Worm (Caenorhabditis elegans): ENCODE data around the gene T05G5.4.

T05G5.4 gene

ce11 chrIII:9705157-9705905 lies 43.4 kb upstream of the T05G5.4 start:
- no peak for TF ChIP-seq tra-4 (tag; optimal IDR thresholded peaks at IDR 0.05)
- no peak for TF ChIP-seq ceh-13 (GFP tag; optimal IDR thresholded peaks at IDR 0.05)
- peak; percentile 20 for TF ChIP-seq F13C5.2 (tag; optimal IDR thresholded peaks at IDR 0.05)
- TF ChIP-seq ets-7 (tag; optimal IDR thresholded peaks at IDR 0.05), result no peak
- no peak for TF ChIP-seq aly-1 (tag; optimal IDR thresholded peaks at IDR 0.05)
- no peak for TF ChIP-seq tbx-11 (GFP tag; IDR thresholded peaks at IDR 0.05)
- TF ChIP-seq hmbx-1 (tag; optimal IDR thresholded peaks at IDR 0.05), result no peak
- peak; percentile 60 for TF ChIP-seq hmg-4 (GFP tag; optimal IDR thresholded peaks at IDR 0.05)
- TF ChIP-seq sea-1 (GFP tag; conservative IDR thresholded peaks at IDR 0.05), result no peak
- TF ChIP-seq ceh-36 (tag; optimal IDR thresholded peaks at IDR 0.05), result no peak
- TF ChIP-seq B0310.2 (tag; optimal IDR thresholded peaks at IDR 0.05), result no peak
- no peak for TF ChIP-seq flt-1 (GFP tag; IDR thresholded peaks at IDR 0.05)
- TF ChIP-seq ama-1 (optimal IDR thresholded peaks at IDR 0.05), result no peak
- TF ChIP-seq scrt-1 (GFP tag; IDR thresholded peaks at IDR 0.05), result no peak
- TF ChIP-seq hnd-1 (tag; optimal IDR thresholded peaks at IDR 0.05), result no peak
- 0 out of 2 replicates have a peak, but pooled peaks have one; percentile 25 for TF ChIP-seq tbx-37 (GFP tag; conservative IDR thresholded peaks at IDR 0.05)
- TF ChIP-seq pes-1 (GFP tag; IDR thresholded peaks at IDR 0.05), result 0 out of 2 replicates have a peak, but pooled peaks have one; percentile 39

ce11 chrIII:9711163-9711562 lies 37.6 kb upstream of the T05G5.4 start:
- TF ChIP-seq sea-1 (GFP tag; conservative IDR thresholded peaks at IDR 0.05), result no peak
- no peak for TF ChIP-seq aly-1 (tag; optimal IDR thresholded peaks at IDR 0.05)
- TF ChIP-seq tbx-11 (GFP tag; IDR thresholded peaks at IDR 0.05), result no peak
- no peak for TF ChIP-seq B0310.2 (tag; optimal IDR thresholded peaks at IDR 0.05)
- no peak for TF ChIP-seq flt-1 (GFP tag; IDR thresholded peaks at IDR 0.05)
- no peak for TF ChIP-seq ceh-36 (tag; optimal IDR thresholded peaks at IDR 0.05)
- no peak for TF ChIP-seq F13C5.2 (tag; optimal IDR thresholded peaks at IDR 0.05)
- no peak for TF ChIP-seq ceh-13 (GFP tag; optimal IDR thresholded peaks at IDR 0.05)
- TF ChIP-seq hmbx-1 (tag; optimal IDR thresholded peaks at IDR 0.05), result no peak
- TF ChIP-seq tbx-37 (GFP tag; conservative IDR thresholded peaks at IDR 0.05), result no peak
- no peak for TF ChIP-seq tra-4 (tag; optimal IDR thresholded peaks at IDR 0.05)
- no peak for TF ChIP-seq ama-1 (optimal IDR thresholded peaks at IDR 0.05)
- no peak for TF ChIP-seq hnd-1 (tag; optimal IDR thresholded peaks at IDR 0.05)
- no peak for TF ChIP-seq ets-7 (tag; optimal IDR thresholded peaks at IDR 0.05)

ce11 chrIII:9713182-9713581 lies 35.6 kb upstream of the T05G5.4 start:
- no peak for TF ChIP-seq aly-1 (tag; optimal IDR thresholded peaks at IDR 0.05)
- TF ChIP-seq scrt-1 (GFP tag; IDR thresholded peaks at IDR 0.05), result no peak
- no peak for TF ChIP-seq hmg-4 (GFP tag; optimal IDR thresholded peaks at IDR 0.05)
- no peak for TF ChIP-seq F13C5.2 (tag; optimal IDR thresholded peaks at IDR 0.05)
- TF ChIP-seq pes-1 (GFP tag; IDR thresholded peaks at IDR 0.05), result no peak

ce11 chrIII:9713862-9714261 lies 34.9 kb upstream of the T05G5.4 start, which contains the start of gene ncx-6:
Gene ncx-6, minus strand, starts transcription at chrIII:9713949.
- TF ChIP-seq flt-1 (GFP tag; IDR thresholded peaks at IDR 0.05) (no peak), ets-7 (tag; optimal IDR thresholded peaks at IDR 0.05) (no peak), hnd-1 (tag; optimal IDR thresholded peaks at IDR 0.05) (no peak), pes-1 (GFP tag; IDR thresholded peaks at IDR 0.05) (no peak), scrt-1 (GFP tag; IDR thresholded peaks at IDR 0.05) (no peak), B0310.2 (tag; optimal IDR thresholded peaks at IDR 0.05) (no peak), ceh-13 (GFP tag; optimal IDR thresholded peaks at IDR 0.05) (no peak), aly-1 (tag; optimal IDR thresholded peaks at IDR 0.05) (no peak), ceh-36 (tag; optimal IDR thresholded peaks at IDR 0.05) (no peak), tbx-37 (GFP tag; conservative IDR thresholded peaks at IDR 0.05) (no peak), hmg-4 (GFP tag; optimal IDR thresholded peaks at IDR 0.05) (no peak), hmbx-1 (tag; optimal IDR thresholded peaks at IDR 0.05) (no peak), ama-1 (optimal IDR thresholded peaks at IDR 0.05) (no peak), sea-1 (GFP tag; conservative IDR thresholded peaks at IDR 0.05) (no peak), tbx-11 (GFP tag; IDR thresholded peaks at IDR 0.05) (no peak)

ce11 chrIII:9714731-9715130 lies 34.0 kb upstream of the T05G5.4 start:
- TF ChIP-seq tra-4 (tag; optimal IDR thresholded peaks at IDR 0.05) (no peak), tbx-37 (GFP tag; conservative IDR thresholded peaks at IDR 0.05) (no peak), flt-1 (GFP tag; IDR thresholded peaks at IDR 0.05) (no peak), B0310.2 (tag; optimal IDR thresholded peaks at IDR 0.05) (no peak), pes-1 (GFP tag; IDR thresholded peaks at IDR 0.05) (no peak), ama-1 (optimal IDR thresholded peaks at IDR 0.05) (no peak)

- TF ChIP-seq aly-1 (tag; optimal IDR thresholded peaks at IDR 0.05), result no peak
- TF ChIP-seq ama-1 (optimal IDR thresholded peaks at IDR 0.05), result peak; percentile 57
Measured at ce11 chrIII:9717243-9717642, 31.5 kb upstream of the T05G5.4 start.

- TF ChIP-seq ceh-36 (tag; optimal IDR thresholded peaks at IDR 0.05) (no peak), hnd-1 (tag; optimal IDR thresholded peaks at IDR 0.05) (no peak), sea-1 (GFP tag; conservative IDR thresholded peaks at IDR 0.05) (no peak), hmg-4 (GFP tag; optimal IDR thresholded peaks at IDR 0.05) (no peak), ama-1 (optimal IDR thresholded peaks at IDR 0.05) (no peak), scrt-1 (GFP tag; IDR thresholded peaks at IDR 0.05) (no peak), F13C5.2 (tag; optimal IDR thresholded peaks at IDR 0.05) (no peak), tra-4 (tag; optimal IDR thresholded peaks at IDR 0.05) (no peak), aly-1 (tag; optimal IDR thresholded peaks at IDR 0.05) (no peak), flt-1 (GFP tag; IDR thresholded peaks at IDR 0.05) (no peak), ceh-13 (GFP tag; optimal IDR thresholded peaks at IDR 0.05) (no peak), ets-7 (tag; optimal IDR thresholded peaks at IDR 0.05) (no peak), B0310.2 (tag; optimal IDR thresholded peaks at IDR 0.05) (no peak), pes-1 (GFP tag; IDR thresholded peaks at IDR 0.05) (no peak), tbx-37 (GFP tag; conservative IDR thresholded peaks at IDR 0.05) (no peak), hmbx-1 (tag; optimal IDR thresholded peaks at IDR 0.05) (no peak), tbx-11 (GFP tag; IDR thresholded peaks at IDR 0.05) (no peak)
Measured at ce11 chrIII:9720191-9720590, 28.5 kb upstream of the T05G5.4 start, which contains the start of gene ncx-7. Gene ncx-7, minus strand, starts transcription at chrIII:9720291.

All from whole organism, early embryonic.